Fruit fly (Drosophila melanogaster) whole organism, prepupa: ENCODE results near the gene bc10.
A peak's percentile ranks its signal among the peaks of the same experiment; 100 is the strongest.

Experiments used
- Blimp-1 ChIP-seq: fragments of 200-800 bp; sonication (Bioruptor generic); optimal IDR thresholded peaks from 3 replicates; lab custom pipeline; 2017; ENCODE audit warnings: missing biosample characterization, missing genetic modification characterization, mild to moderate bottlenecking, moderate library complexity, missing genetic modification reagents
- CG15336 ChIP-seq: fragments of 200-800 bp; sonication (Bioruptor generic); IDR thresholded peaks from 2 replicates; pipeline ENCODE4 v1.3.6; 2022; ENCODE audit warnings: missing biosample characterization, missing genetic modification characterization
- CG6276 ChIP-seq: fragments of 200-800 bp; sonication (Bioruptor generic); optimal IDR thresholded peaks from 2 replicates; lab custom pipeline; 2017; ENCODE audit warnings: missing biosample characterization, mild to moderate bottlenecking, missing genetic modification characterization
- CG6854 ChIP-seq: fragments of 200-800 bp; sonication (Bioruptor generic); optimal IDR thresholded peaks from 2 replicates; lab custom pipeline; 2017; ENCODE audit warnings: missing biosample characterization, mild to moderate bottlenecking, missing genetic modification characterization
- Eip93F ChIP-seq: fragments of 200-800 bp; sonication (Bioruptor generic); optimal IDR thresholded peaks from 2 replicates; lab custom pipeline; 2016; ENCODE audit warnings: missing biosample characterization, mild to moderate bottlenecking, missing genetic modification characterization
- esn ChIP-seq: fragments of 200-800 bp; sonication (Bioruptor generic); optimal IDR thresholded peaks from 2 replicates; lab custom pipeline; 2016; ENCODE audit warnings: missing biosample characterization, mild to moderate bottlenecking, missing genetic modification characterization, moderate library complexity
- salr ChIP-seq, 2 experiments: fragments of 200-800 bp; sonication (Bioruptor generic); optimal IDR thresholded peaks; 3 replicates each; lab custom pipeline; 2016 to 2018; ENCODE audit warnings: missing biosample characterization in 2 of 2, missing genetic modification characterization in 2 of 2, mild to moderate bottlenecking in 1 of 2

dm6 chr3L:5579762-5580161 is 14.7 kb downstream of the bc10 start:
- peak; percentile 85 for TF ChIP-seq CG15336
- no peak for TF ChIP-seq salr (GFP tag; optimal IDR thresholded peaks at IDR 0.05; lab: Kevin White, UChicago)
- no peak for TF ChIP-seq CG6854 (GFP tag; lab: Kevin White, UChicago)
- TF ChIP-seq esn (GFP tag; lab: Kevin White, UChicago) = no peak
- TF ChIP-seq Eip93F = no peak
- no peak for TF ChIP-seq Blimp-1 (GFP tag; lab: Kevin White, UChicago)
- TF ChIP-seq CG6276 = peak; percentile 92
